ENCODE assay signal across 3 fruit fly cellular contexts in the genomic region with DNA sequence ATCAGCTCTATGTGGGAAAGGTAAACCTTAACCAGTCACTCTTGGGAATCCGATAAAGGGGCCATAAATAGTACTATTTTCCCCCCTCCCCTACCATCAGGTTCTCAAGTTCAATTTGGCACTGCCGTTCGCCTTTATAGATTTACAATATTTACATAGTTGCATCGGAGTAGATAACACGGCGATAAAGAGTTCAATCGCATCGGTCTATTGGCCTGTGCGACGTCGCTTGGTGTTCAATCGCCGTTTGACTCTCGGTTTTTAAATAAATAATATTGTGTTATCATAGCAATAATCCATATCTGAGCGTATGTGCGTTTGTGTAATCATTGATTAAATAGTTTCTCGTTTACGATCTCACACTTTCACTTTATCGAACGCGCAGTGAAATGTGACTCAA.
TF ChIP-seq lines count a peak whose summit lies in the region.

No protein-coding gene starts in this region.

- no peak for TF ChIP-seq CTCF in whole organism, embryonic (GFP tag; optimal IDR thresholded peaks at IDR 0.05; lab: Kevin White, UChicago)

TF ChIP-seq in whole organism, adult, 20 proteins besides CTCF, POLR2A, EP300 and RAD21:
- TF ChIP-seq Clk (GFP tag; optimal IDR thresholded peaks at IDR 0.05; lab: Kevin White, UChicago) (no peak), pad (GFP tag; optimal IDR thresholded peaks at IDR 0.05; lab: Kevin White, UChicago) (no peak), CG12768 (GFP tag; optimal IDR thresholded peaks at IDR 0.05; lab: Kevin White, UChicago) (no peak), bab1 (GFP tag; optimal IDR thresholded peaks at IDR 0.05; lab: Kevin White, UChicago) (no peak), CG7101 (tag; optimal IDR thresholded peaks at IDR 0.05; lab: Kevin White, UChicago) (no peak), toe (GFP tag; optimal IDR thresholded peaks at IDR 0.05; lab: Kevin White, UChicago) (no peak), ovo (GFP tag; optimal IDR thresholded peaks at IDR 0.05; lab: Kevin White, UChicago) (peak; percentile 25), CG11617 (GFP tag; optimal IDR thresholded peaks at IDR 0.05; lab: Kevin White, UChicago) (no peak)

TF ChIP-seq in whole organism, embryonic, 481 proteins besides CTCF, POLR2A, EP300 and RAD21 (continues in another document):
- TF ChIP-seq CG15601 (tag; optimal IDR thresholded peaks at IDR 0.05; lab: Kevin White, UChicago) (peak; percentile 52), CG6854 (GFP tag; optimal IDR thresholded peaks at IDR 0.05; lab: Kevin White, UChicago) (no peak), Poxn (GFP tag; IDR thresholded peaks at IDR 0.05; lab: Robert Waterston, UW) (no peak), CG15269 (tag; optimal IDR thresholded peaks at IDR 0.05; lab: Kevin White, UChicago) (no peak), aop (GFP tag; IDR thresholded peaks at IDR 0.05; lab: Robert Waterston, UW) (no peak), twi (tag; optimal IDR thresholded peaks at IDR 0.05; lab: Kevin White, UChicago) (peak; percentile 33), pzg (GFP tag; optimal IDR thresholded peaks at IDR 0.05; lab: Kevin White, UChicago) (no peak), CG2129 (GFP tag; IDR thresholded peaks at IDR 0.05; lab: Robert Waterston, UW; ENCODE audit: partially characterized antibody) (no peak), ftz-f1 (GFP tag; optimal IDR thresholded peaks at IDR 0.05; lab: Kevin White, UChicago) (no peak), Awh (GFP tag; IDR thresholded peaks at IDR 0.05; lab: Robert Waterston, UW) (no peak), ttk (GFP tag; IDR thresholded peaks at IDR 0.05; lab: Robert Waterston, UW) (no peak), CG8944 (GFP tag; optimal IDR thresholded peaks at IDR 0.05; lab: Kevin White, UChicago) (no peak), hbn (GFP tag; IDR thresholded peaks at IDR 0.05; lab: Robert Waterston, UW; ENCODE audit: partially characterized antibody) (no peak), Dek (tag; optimal IDR thresholded peaks at IDR 0.05; lab: Kevin White, UChicago) (no peak), pb (GFP tag; optimal IDR thresholded peaks at IDR 0.05; lab: Kevin White, UChicago) (no peak), Fer2 (tag; optimal IDR thresholded peaks at IDR 0.05; lab: Kevin White, UChicago) (no peak), CG13123 (GFP tag; optimal IDR thresholded peaks at IDR 0.05; lab: Kevin White, UChicago) (no peak), CG1602 (GFP tag; optimal IDR thresholded peaks at IDR 0.05; lab: Kevin White, UChicago) (no peak), CG8388 (GFP tag; optimal IDR thresholded peaks at IDR 0.05; lab: Kevin White, UChicago) (no peak), CG12391 (tag; optimal IDR thresholded peaks at IDR 0.05; lab: Kevin White, UChicago) (no peak), CG18619 (GFP tag; optimal IDR thresholded peaks at IDR 0.05; lab: Kevin White, UChicago) (no peak), CG15696 (tag; optimal IDR thresholded peaks at IDR 0.05; lab: Kevin White, UChicago) (peak; percentile 17), sens (GFP tag; lab: Kevin White, UChicago) (no peak), Myb (GFP tag; optimal IDR thresholded peaks at IDR 0.05; lab: Kevin White, UChicago) (no peak), dm (GFP tag; optimal IDR thresholded peaks at IDR 0.05; lab: Kevin White, UChicago) (no peak), Lpt (GFP tag; optimal IDR thresholded peaks at IDR 0.05; lab: Kevin White, UChicago) (no peak), her (GFP tag; optimal IDR thresholded peaks at IDR 0.05; lab: Kevin White, UChicago) (no peak), nerfin-1 (tag; optimal IDR thresholded peaks at IDR 0.05; lab: Kevin White, UChicago) (no peak), CG2678 (tag; optimal IDR thresholded peaks at IDR 0.05; lab: Kevin White, UChicago) (no peak), mld (GFP tag; IDR thresholded peaks at IDR 0.05; lab: Robert Waterston, UW; ENCODE audit: partially characterized antibody) (no peak), chn (GFP tag; optimal IDR thresholded peaks at IDR 0.05; lab: Kevin White, UChicago) (no peak), Antp (GFP tag; optimal IDR thresholded peaks at IDR 0.05; lab: Kevin White, UChicago) (no peak), grn (GFP tag; optimal IDR thresholded peaks at IDR 0.05; lab: Kevin White, UChicago) (peak; percentile 59), h (optimal IDR thresholded peaks at IDR 0.05; lab: Kevin White, UChicago) (no peak), CG12299 (tag; optimal IDR thresholded peaks at IDR 0.05; lab: Kevin White, UChicago) (no peak), CG33557 (GFP tag; optimal IDR thresholded peaks at IDR 0.05; lab: Kevin White, UChicago) (peak; percentile 18), CG10209 (GFP tag; optimal IDR thresholded peaks at IDR 0.05; lab: Kevin White, UChicago) (no peak), dpn (GFP tag; optimal IDR thresholded peaks at IDR 0.05; lab: Kevin White, UChicago) (no peak), Nf-YC (tag; optimal IDR thresholded peaks at IDR 0.05; lab: Kevin White, UChicago) (no peak), Pdp1 (GFP tag; optimal IDR thresholded peaks at IDR 0.05; lab: Kevin White, UChicago) (peak in 1 of 2 experiments; percentile 82), CG10431 (GFP tag; optimal IDR thresholded peaks at IDR 0.05; lab: Kevin White, UChicago) (no peak), D19A (tag; optimal IDR thresholded peaks at IDR 0.05; lab: Kevin White, UChicago) (no peak)

TF ChIP-seq in whole organism, prepupa, 60 proteins besides CTCF, POLR2A, EP300 and RAD21:
- TF ChIP-seq Eip78C (GFP tag; lab: Kevin White, UChicago) (peak; percentile 13), fkh (GFP tag; optimal IDR thresholded peaks at IDR 0.05; lab: Kevin White, UChicago) (peak; percentile 70), CG6854 (GFP tag; optimal IDR thresholded peaks at IDR 0.05; lab: Kevin White, UChicago) (no peak)
